Worm (Caenorhabditis elegans) whole organism, early embryonic: ENCODE data around the gene F44D12.10.

Source experiments
- B0310.2 ChIP-seq: sonication (generic microtip); optimal IDR thresholded peaks from 2 replicates; lab custom pipeline; 2016; ENCODE audit warnings: mild to moderate bottlenecking, missing genetic modification characterization, missing compliant biosample characterization
- F13C5.2 ChIP-seq: sonication (generic microtip); optimal IDR thresholded peaks from 2 replicates; lab custom pipeline; 2017; ENCODE audit warnings: mild to moderate bottlenecking, missing genetic modification characterization, inconsistent platforms, missing compliant biosample characterization
- aly-1 ChIP-seq: sonication (generic microtip); optimal IDR thresholded peaks from 2 replicates; lab custom pipeline; 2016; ENCODE audit warnings: missing genetic modification characterization, missing compliant biosample characterization
- ama-1 ChIP-seq: fragments of 150-350 bp; optimal IDR thresholded peaks from 2 replicates; lab custom pipeline; 2014
- ceh-13 ChIP-seq: fragments of 200-800 bp; sonication (Bioruptor generic); optimal IDR thresholded peaks from 2 replicates; lab custom pipeline; 2018; ENCODE audit warnings: mild to moderate bottlenecking, missing genetic modification characterization, missing compliant biosample characterization
- flt-1 ChIP-seq: fragments of 200-800 bp; sonication (Bioruptor generic); IDR thresholded peaks from 2 replicates; pipeline ENCODE4 v1.3.6; 2022; ENCODE audit warnings: missing genetic modification characterization, missing compliant biosample characterization
- hmg-4 ChIP-seq: fragments of 200-800 bp; sonication (Bioruptor generic); optimal IDR thresholded peaks from 2 replicates; lab custom pipeline; 2018; ENCODE audit warnings: mild to moderate bottlenecking, missing genetic modification characterization, missing compliant biosample characterization
- hnd-1 ChIP-seq: sonication (generic microtip); optimal IDR thresholded peaks from 2 replicates; lab custom pipeline; 2016; ENCODE audit warnings: missing genetic modification characterization, missing compliant biosample characterization
- pes-1 ChIP-seq: fragments of 200-800 bp; sonication (Bioruptor generic); IDR thresholded peaks from 2 replicates; pipeline ENCODE4 v1.3.6; 2022; ENCODE audit warnings: missing genetic modification reagents, missing genetic modification characterization, missing compliant biosample characterization
- scrt-1 ChIP-seq: fragments of 200-800 bp; sonication (Bioruptor generic); IDR thresholded peaks from 2 replicates; pipeline ENCODE4 v1.3.6; 2022; ENCODE audit warnings: missing genetic modification characterization, missing compliant biosample characterization
- sea-1 ChIP-seq: fragments of 200-800 bp; sonication (Bioruptor generic); conservative IDR thresholded peaks from 2 replicates; pipeline ENCODE4 v1.3.6; 2022; ENCODE audit warnings: missing genetic modification characterization, missing compliant biosample characterization
- tbx-37 ChIP-seq: fragments of 200-800 bp; sonication (Bioruptor generic); conservative IDR thresholded peaks from 2 replicates; pipeline ENCODE4 v1.3.6; 2022; ENCODE audit warnings: missing genetic modification reagents, missing genetic modification characterization, missing compliant biosample characterization
- tra-4 ChIP-seq: sonication (generic microtip); optimal IDR thresholded peaks from 2 replicates; lab custom pipeline; 2017; ENCODE audit warnings: missing genetic modification characterization, missing compliant biosample characterization

ce11 chrIV:10046005-10046404, 9.1 kb upstream of the F44D12.10 start:
- TF ChIP-seq sea-1, result no peak
- TF ChIP-seq F13C5.2 (tag; lab: Kevin White, UChicago), result no peak
- no peak for TF ChIP-seq ama-1
- TF ChIP-seq aly-1 (tag; lab: Kevin White, UChicago), result no peak
- TF ChIP-seq flt-1 (GFP tag; lab: Robert Waterston, UW), result no peak
- no peak for TF ChIP-seq scrt-1 (GFP tag; lab: Robert Waterston, UW)
- TF ChIP-seq pes-1 (GFP tag; lab: Robert Waterston, UW), result no peak
- no peak for TF ChIP-seq tra-4 (tag; lab: Kevin White, UChicago)
- TF ChIP-seq tbx-37 (GFP tag; lab: Robert Waterston, UW), result no peak
- no peak for TF ChIP-seq hnd-1 (tag; lab: Kevin White, UChicago)
- TF ChIP-seq hmg-4 (GFP tag; lab: Kevin White, UChicago), result no peak
- no peak for TF ChIP-seq B0310.2 (tag; lab: Kevin White, UChicago)
- TF ChIP-seq ceh-13 (GFP tag; lab: Kevin White, UChicago), result no peak
